Worm (Caenorhabditis elegans): ENCODE measurements around the gene dhrs-4.
A peak's percentile ranks its signal among the peaks of the same experiment; 100 is the strongest.

ce11 chrV:12928929-12929532 lies 6.6 kb downstream of the dhrs-4 start, which contains the start of gene T16G1.2:
- no peak for TF ChIP-seq skn-1 (tag; optimal IDR thresholded peaks at IDR 0.05)
- TF ChIP-seq unc-39 (tag; optimal IDR thresholded peaks at IDR 0.05) = no peak
- no peak for TF ChIP-seq snpc-1.2 (GFP tag; IDR thresholded peaks at IDR 0.05)
- TF ChIP-seq nhr-76 (tag; optimal IDR thresholded peaks at IDR 0.05) = no peak
- no peak for TF ChIP-seq snpc-4 (tag; optimal IDR thresholded peaks at IDR 0.05)
- TF ChIP-seq aly-2 (tag; optimal IDR thresholded peaks at IDR 0.05) = no peak
- TF ChIP-seq ama-1 (optimal IDR thresholded peaks at IDR 0.05) = no peak
- no peak for TF ChIP-seq rbr-2 (tag; optimal IDR thresholded peaks at IDR 0.05)
- peak in 1 of 2 experiments; percentile 11 for TF ChIP-seq unc-62 (GFP tag; optimal IDR thresholded peaks at IDR 0.05 in 1 of 2)
- TF ChIP-seq unc-62 (tag; optimal IDR thresholded peaks at IDR 0.05) = no peak
- no peak for TF ChIP-seq sdz-12 (GFP tag; optimal IDR thresholded peaks at IDR 0.05)
- TF ChIP-seq unc-130 (GFP tag; optimal IDR thresholded peaks at IDR 0.05) = no peak

All from whole organism, L4 larva.